Worm (Caenorhabditis elegans) whole organism, L4/young adult: ENCODE data around the gene sut-1.

Experiments used
- W03F9.2 ChIP-seq: fragments of 150-350 bp; optimal IDR thresholded peaks from 2 replicates; lab custom pipeline; 2014; ENCODE audit warnings: missing biosample characterization, missing genetic modification characterization
- him-1 ChIP-seq: sonication (generic microtip); optimal IDR thresholded peaks from 2 replicates; lab custom pipeline; 2016; ENCODE audit warnings: missing genotype, missing genetic modification reagents, missing genetic modification characterization, missing compliant biosample characterization

DNA sequence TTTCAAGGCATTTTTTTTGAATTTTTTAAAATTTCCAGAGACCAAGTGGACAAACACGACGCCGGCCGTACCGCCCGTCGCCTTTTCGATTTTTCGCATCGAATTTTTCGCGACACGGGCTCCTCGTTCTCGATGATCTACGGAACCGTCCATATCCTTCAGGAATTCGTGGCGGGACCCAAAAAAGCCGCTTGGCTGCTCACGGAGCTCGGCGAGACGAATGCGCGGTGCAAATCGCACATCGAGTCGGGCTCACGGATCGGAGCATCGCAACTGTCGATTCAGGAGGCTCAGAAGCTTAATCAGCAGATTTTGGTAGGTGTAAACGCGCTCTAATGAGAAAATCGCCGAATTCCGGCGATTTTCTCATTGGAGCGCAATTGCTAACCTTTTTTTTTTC, 8.8 kb upstream of the sut-1 start:
- no peak for TF ChIP-seq him-1 (tag; lab: Kevin White, UChicago)
- TF ChIP-seq W03F9.2 = no peak
